Worm (Caenorhabditis elegans) whole organism, midembryonic: Measurements from ENCODE around the gene cest-13.

ENCODE experiments used
- T22C8.4 ChIP-seq: fragments of 200-800 bp; sonication (Bioruptor generic); IDR thresholded peaks from 2 replicates; pipeline ENCODE4 v1.3.6; 2022; ENCODE audit warnings: missing genetic modification characterization, missing compliant biosample characterization
- cog-1 ChIP-seq: sonication (generic microtip); optimal IDR thresholded peaks from 2 replicates; lab custom pipeline; 2016; ENCODE audit warnings: missing genetic modification characterization, missing compliant biosample characterization
- flt-1 ChIP-seq: fragments of 200-800 bp; sonication (Bioruptor generic); IDR thresholded peaks from 2 replicates; pipeline ENCODE4 v1.3.6; 2022; ENCODE audit warnings: missing genetic modification characterization, missing compliant biosample characterization
- klf-2 ChIP-seq: fragments of 200-800 bp; sonication (Bioruptor generic); conservative IDR thresholded peaks from 2 replicates; pipeline ENCODE4 v1.3.6; 2022; ENCODE audit warnings: missing genetic modification reagents, missing genetic modification characterization, missing compliant biosample characterization
- med-1 ChIP-seq: sonication (generic microtip); optimal IDR thresholded peaks from 2 replicates; lab custom pipeline; 2017; ENCODE audit warnings: missing genetic modification characterization, mild to moderate bottlenecking, missing compliant biosample characterization, antibody characterized with exemption, missing genetic modification reagents; ENCODE audit not compliant: insufficient read depth
- ref-1 ChIP-seq: fragments of 200-800 bp; sonication (Bioruptor generic); conservative IDR thresholded peaks from 2 replicates; pipeline ENCODE4 v1.3.6; 2022; ENCODE audit warnings: missing genetic modification reagents, missing genetic modification characterization, missing compliant biosample characterization
- tab-1 ChIP-seq: fragments of 200-800 bp; sonication (Bioruptor generic); IDR thresholded peaks from 2 replicates; pipeline ENCODE4 v1.3.6; 2022; ENCODE audit warnings: missing genetic modification characterization, missing compliant biosample characterization
- ztf-23 ChIP-seq: fragments of 200-800 bp; sonication (Bioruptor generic); IDR thresholded peaks from 2 replicates; pipeline ENCODE4 v1.3.6; 2022; ENCODE audit warnings: missing genetic modification reagents, missing genetic modification characterization, missing compliant biosample characterization
- ztf-29 ChIP-seq: fragments of 200-800 bp; sonication (Bioruptor generic); IDR thresholded peaks from 2 replicates; pipeline ENCODE4 v1.3.6; 2022; ENCODE audit warnings: missing genetic modification reagents, missing genetic modification characterization, missing compliant biosample characterization

cest-13 gene

DNA sequence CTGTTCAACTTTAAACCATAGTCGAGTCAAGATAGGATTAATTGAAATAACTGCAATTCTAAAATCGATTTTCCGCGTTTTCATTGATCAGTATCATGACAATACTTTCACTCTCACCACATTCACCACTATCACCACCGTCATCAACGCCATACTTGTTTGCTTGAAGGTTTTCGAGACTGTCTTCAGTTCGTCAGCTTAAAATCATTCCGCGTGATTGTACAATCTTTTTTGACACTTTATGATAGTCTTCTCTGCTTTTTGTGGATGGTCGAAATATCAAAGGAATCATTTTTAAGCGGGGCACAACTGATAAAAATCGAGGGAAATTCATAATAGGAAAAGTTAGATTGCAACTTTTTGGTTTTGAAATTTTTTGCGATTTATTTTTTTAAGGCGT, 13.8 kb upstream of the cest-13 start:
- no peak for TF ChIP-seq cog-1 (tag; lab: Kevin White, UChicago)
- TF ChIP-seq flt-1 (GFP tag; lab: Robert Waterston, UW) = no peak
- no peak for TF ChIP-seq klf-2 (GFP tag; lab: Robert Waterston, UW)
- TF ChIP-seq ztf-23 (GFP tag; lab: Robert Waterston, UW) = no peak
- TF ChIP-seq ref-1 (GFP tag; lab: Robert Waterston, UW) = no peak
- no peak for TF ChIP-seq T22C8.4
- TF ChIP-seq tab-1 (GFP tag; lab: Robert Waterston, UW) = no peak

DNA sequence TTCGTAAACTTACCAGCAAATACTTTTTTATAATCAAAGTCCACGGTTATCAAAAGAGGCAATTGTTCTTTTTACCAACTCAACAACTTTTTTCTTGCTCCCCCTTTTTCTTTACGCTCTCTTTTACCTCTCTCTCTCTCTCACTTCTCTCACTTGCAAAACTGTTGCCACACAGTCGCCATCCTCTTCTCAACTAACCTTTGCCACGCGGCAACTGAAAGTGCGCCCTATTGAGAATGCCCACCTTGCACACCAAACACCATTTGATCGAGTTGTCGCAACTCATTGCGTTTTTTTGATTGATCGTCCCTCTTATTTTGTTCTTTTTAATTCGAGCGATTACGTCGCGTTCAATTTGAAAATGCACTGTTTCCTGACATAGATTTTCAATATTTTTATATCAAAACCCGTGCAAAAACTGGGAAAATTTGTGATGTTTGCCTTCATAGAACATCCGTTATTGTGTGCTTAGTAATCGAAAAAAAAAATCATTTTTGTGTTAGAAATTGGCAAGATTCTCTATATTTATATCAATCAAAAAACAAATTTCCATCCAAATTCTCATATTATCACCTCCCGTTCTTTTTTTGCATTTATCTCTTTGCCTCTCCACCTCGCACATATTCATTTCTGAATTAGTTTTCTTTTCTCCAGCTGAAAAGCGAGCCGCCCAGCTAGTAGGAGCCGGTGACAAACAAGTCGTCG, 13.2 kb upstream of the cest-13 start, which contains the start of gene nhr-71:
Gene nhr-71, plus strand, starts transcription at position 655 of the 705 bp plus-strand sequence.
- no peak for TF ChIP-seq tab-1 (GFP tag; lab: Robert Waterston, UW)
- TF ChIP-seq cog-1 (tag; lab: Kevin White, UChicago) = no peak
- no peak for TF ChIP-seq ztf-29 (GFP tag; lab: Robert Waterston, UW)
- no peak for TF ChIP-seq T22C8.4
- no peak for TF ChIP-seq ref-1 (GFP tag; lab: Robert Waterston, UW)
- no peak for TF ChIP-seq klf-2 (GFP tag; lab: Robert Waterston, UW)
- no peak for TF ChIP-seq flt-1 (GFP tag; lab: Robert Waterston, UW)
- no peak for TF ChIP-seq ztf-23 (GFP tag; lab: Robert Waterston, UW)
- TF ChIP-seq med-1 (GFP tag; lab: Kevin White, UChicago) = no peak

DNA sequence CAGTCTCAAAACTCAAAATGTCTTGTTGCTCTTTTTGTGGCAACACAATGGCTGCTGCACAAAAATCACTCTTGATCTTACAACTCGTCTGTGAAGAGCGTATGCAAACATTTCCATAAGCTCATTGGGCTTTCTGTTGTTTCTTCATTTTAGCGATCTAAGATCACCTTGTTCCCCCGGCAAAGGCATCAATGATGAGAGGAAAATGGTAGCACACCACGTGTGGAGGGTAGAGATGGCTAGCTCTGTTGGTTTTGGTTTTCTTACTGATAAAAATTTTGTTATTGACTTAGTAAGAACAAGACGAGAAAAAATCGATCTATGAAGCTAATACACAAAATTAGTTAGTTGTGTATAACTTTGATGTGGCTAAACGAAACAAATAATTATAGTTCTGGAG, 12.0 kb upstream of the cest-13 start:
- TF ChIP-seq ztf-29 (GFP tag; lab: Robert Waterston, UW) (no peak), med-1 (GFP tag; lab: Kevin White, UChicago) (no peak), tab-1 (GFP tag; lab: Robert Waterston, UW) (no peak), cog-1 (tag; lab: Kevin White, UChicago) (no peak), klf-2 (GFP tag; lab: Robert Waterston, UW) (no peak), ref-1 (GFP tag; lab: Robert Waterston, UW) (no peak), T22C8.4 (no peak), ztf-23 (GFP tag; lab: Robert Waterston, UW) (no peak)

DNA sequence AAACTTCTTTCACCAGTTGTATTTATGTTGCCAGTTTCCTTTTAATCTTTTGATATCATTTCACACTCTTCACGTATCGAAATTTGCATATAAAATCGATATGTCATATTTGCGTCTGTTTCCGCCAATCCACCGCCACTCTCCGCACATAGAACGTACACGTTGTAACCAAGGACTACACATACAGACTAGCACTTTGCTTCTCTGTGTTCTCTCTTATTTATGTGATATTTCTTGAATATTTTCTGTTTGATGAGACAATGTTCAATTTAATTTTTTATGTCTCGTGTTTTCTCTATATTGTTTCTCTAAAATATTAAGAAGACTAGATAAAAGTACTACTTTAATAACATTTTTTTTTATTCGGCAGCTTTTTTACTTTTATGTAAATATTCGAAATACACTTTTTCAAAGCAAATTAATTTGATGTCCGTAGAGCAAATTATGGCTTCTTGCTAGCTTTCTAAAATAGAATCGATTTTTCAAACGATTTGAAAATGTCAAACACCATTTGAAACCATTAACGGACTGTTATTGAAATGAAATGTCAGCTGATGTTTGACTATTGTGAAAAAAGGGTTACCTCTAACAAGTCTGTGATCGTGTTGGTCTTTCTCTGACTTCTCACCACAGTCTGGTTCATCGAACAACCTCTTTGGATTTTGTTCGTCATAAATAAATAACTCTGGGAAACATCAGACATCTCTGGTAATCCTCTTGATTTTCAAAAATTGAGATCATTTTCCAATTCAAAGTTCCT, 7.0 kb upstream of the cest-13 start:
- no peak for TF ChIP-seq ref-1 (GFP tag; lab: Robert Waterston, UW)

DNA sequence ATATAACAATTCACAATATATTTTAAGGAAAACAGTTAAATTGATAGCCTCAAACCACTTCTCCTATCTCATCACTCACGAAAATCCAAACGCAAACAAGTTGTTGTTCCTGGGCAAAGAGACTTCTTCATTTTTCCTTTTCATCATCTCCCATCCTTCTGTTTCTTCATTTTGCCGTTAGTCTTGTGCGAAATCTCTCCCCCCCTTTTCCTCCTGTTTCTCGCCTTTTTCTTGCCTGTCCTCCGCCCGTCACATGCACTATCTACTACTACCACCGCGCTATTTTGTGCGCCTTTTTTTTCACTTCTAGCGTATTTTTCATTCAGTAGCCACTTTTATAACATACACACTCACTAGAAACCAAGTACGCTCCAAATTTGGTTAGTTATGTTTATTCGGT, 5.5 kb upstream of the cest-13 start:
- TF ChIP-seq tab-1 (GFP tag; lab: Robert Waterston, UW) (no peak), med-1 (GFP tag; lab: Kevin White, UChicago) (no peak), flt-1 (GFP tag; lab: Robert Waterston, UW) (no peak), T22C8.4 (no peak), ztf-29 (GFP tag; lab: Robert Waterston, UW) (no peak), klf-2 (GFP tag; lab: Robert Waterston, UW) (no peak), ztf-23 (GFP tag; lab: Robert Waterston, UW) (no peak), cog-1 (tag; lab: Kevin White, UChicago) (no peak), ref-1 (GFP tag; lab: Robert Waterston, UW) (no peak)

DNA sequence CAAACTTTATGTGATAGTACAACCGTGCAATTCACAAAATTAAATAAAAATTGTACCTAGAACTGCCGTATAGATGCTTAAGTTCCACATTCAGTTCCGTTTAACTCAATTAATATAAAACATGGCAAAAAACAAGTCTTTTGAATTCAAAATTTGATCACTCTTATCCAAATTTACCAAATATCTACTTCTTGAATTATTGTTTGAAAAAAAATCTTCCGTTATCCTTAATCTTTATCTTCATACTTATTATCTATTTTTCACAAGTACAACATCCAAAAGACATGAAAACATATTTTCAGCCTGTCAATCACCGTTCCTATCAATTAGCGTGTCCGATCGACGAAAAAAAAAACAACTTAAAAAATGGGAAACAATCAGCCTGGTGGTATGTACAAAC, 4.6 kb upstream of the cest-13 start, which contains the start of gene aakb-1:
Gene aakb-1, plus strand, starts transcription at position 301 of the 400 bp plus-strand sequence.
- TF ChIP-seq med-1 (GFP tag; lab: Kevin White, UChicago) (no peak), flt-1 (GFP tag; lab: Robert Waterston, UW) (no peak), tab-1 (GFP tag; lab: Robert Waterston, UW) (no peak), klf-2 (GFP tag; lab: Robert Waterston, UW) (no peak), ztf-23 (GFP tag; lab: Robert Waterston, UW) (no peak), ref-1 (GFP tag; lab: Robert Waterston, UW) (no peak), ztf-29 (GFP tag; lab: Robert Waterston, UW) (no peak), cog-1 (tag; lab: Kevin White, UChicago) (no peak), T22C8.4 (no peak)

DNA sequence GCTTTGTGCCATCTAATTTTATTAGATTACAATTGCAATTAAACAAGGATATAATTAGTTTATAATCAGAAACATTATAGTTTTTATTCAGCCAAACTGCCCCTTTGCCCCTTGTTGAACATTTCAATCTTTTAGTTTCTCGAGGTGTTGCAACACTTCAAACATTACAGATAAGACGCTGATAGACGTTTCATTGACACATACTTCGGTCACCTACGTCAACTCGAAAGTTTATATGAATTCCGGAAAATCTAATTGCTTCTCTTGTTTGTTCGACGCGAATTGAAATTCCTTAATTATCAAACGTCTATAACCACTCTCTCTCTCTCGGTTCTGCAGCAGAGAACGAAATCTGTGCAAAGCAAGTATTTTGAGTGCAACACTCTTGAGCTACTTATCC, 7.2 kb downstream of the cest-13 start:
- TF ChIP-seq klf-2 (GFP tag; lab: Robert Waterston, UW) = no peak

DNA sequence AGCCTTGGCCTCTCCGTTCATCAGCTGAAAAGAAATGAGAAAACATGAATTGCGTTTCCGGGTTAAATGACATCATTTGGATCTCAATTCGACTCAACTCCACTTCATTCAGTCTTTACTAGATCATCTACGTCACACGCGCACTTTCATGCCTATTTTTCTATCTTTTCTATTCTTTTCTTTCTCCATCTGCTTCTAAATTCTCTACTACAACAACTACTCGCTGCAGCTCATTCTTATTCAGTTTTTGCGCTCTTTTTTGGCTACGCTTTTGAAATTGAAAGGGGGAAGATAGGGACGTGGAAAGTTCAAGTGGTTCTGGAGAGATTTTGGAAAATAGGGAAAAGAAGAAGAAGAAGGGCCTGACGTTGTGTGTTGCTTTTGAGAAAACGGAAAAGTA, 8.5 kb downstream of the cest-13 start:
- TF ChIP-seq cog-1 (tag; lab: Kevin White, UChicago) (no peak), ztf-23 (GFP tag; lab: Robert Waterston, UW) (no peak), ztf-29 (GFP tag; lab: Robert Waterston, UW) (no peak), med-1 (GFP tag; lab: Kevin White, UChicago) (no peak), ref-1 (GFP tag; lab: Robert Waterston, UW) (no peak)

DNA sequence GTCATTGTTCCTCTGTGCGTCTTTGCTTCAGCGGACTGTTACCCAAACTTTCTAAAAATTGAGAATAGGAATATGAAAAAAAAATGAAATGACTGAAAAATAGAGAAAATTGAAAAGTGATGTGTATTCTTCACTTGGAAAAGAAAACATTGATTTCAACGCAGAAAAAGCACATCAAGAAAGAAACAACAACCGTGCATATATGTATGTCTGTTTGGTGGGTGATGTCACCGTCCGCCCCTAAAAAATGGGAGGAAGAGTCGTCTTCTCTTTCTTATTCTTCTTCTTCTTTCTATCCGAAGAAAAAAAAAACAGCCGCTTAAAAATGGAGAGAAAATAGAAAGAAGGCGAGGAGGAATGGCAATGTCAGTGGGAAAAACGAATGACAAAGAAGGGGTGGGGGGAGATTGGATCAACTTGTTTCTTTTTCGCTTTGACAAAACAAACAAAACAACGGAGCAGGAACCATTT, 10.5 kb downstream of the cest-13 start, which contains the start of gene nkb-3:
Gene nkb-3, minus strand, starts transcription at position 51 of the 471 bp plus-strand sequence.
- TF ChIP-seq klf-2 (GFP tag; lab: Robert Waterston, UW) (no peak), cog-1 (tag; lab: Kevin White, UChicago) (no peak), ref-1 (GFP tag; lab: Robert Waterston, UW) (no peak), tab-1 (GFP tag; lab: Robert Waterston, UW) (no peak), ztf-29 (GFP tag; lab: Robert Waterston, UW) (no peak), ztf-23 (GFP tag; lab: Robert Waterston, UW) (no peak), flt-1 (GFP tag; lab: Robert Waterston, UW) (no peak), med-1 (GFP tag; lab: Kevin White, UChicago) (no peak), T22C8.4 (no peak)
